Worm (Caenorhabditis elegans): ENCODE results near the gene Y42A5A.5.

ce11 chrV:11087119-11087518, 22.4 kb downstream of the Y42A5A.5 start:
- TF ChIP-seq ceh-32 (tag; optimal IDR thresholded peaks at IDR 0.05; ENCODE audit: poor library complexity): no peak
- TF ChIP-seq unc-62 (GFP tag; optimal IDR thresholded peaks at IDR 0.05 in 1 of 2): no peak
- TF ChIP-seq unc-62 (tag; optimal IDR thresholded peaks at IDR 0.05): no peak
- TF ChIP-seq aha-1 (tag): peak; percentile 55
- TF ChIP-seq Y48G9A.11 (GFP tag; IDR thresholded peaks at IDR 0.05): no peak
- TF ChIP-seq nhr-237 (tag; optimal IDR thresholded peaks at IDR 0.05): no peak
- no peak for TF ChIP-seq zag-1 (tag; optimal IDR thresholded peaks at IDR 0.05)
- TF ChIP-seq ceh-82 (tag; optimal IDR thresholded peaks at IDR 0.05): no peak
- TF ChIP-seq mep-1 (tag; optimal IDR thresholded peaks at IDR 0.05): no peak
- TF ChIP-seq spr-3 (GFP tag; optimal IDR thresholded peaks at IDR 0.05): no peak
- no peak for TF ChIP-seq jun-1 (tag; optimal IDR thresholded peaks at IDR 0.05)
- no peak for TF ChIP-seq ces-1 (GFP tag; optimal IDR thresholded peaks at IDR 0.05)
- no peak for TF ChIP-seq nhr-42 (GFP tag; IDR thresholded peaks at IDR 0.05)
- TF ChIP-seq lin-15B (tag; optimal IDR thresholded peaks at IDR 0.05): no peak
